Fruit fly (Drosophila melanogaster): Measurements from ENCODE around the gene CG9922.

CG9922 gene

dm6 chr3R:13999531-13999930, 36.7 kb downstream of the CG9922 start (continued):
- TF ChIP-seq CG4360 (GFP tag; IDR thresholded peaks at IDR 0.05) (no peak), vfl (GFP tag; optimal IDR thresholded peaks at IDR 0.05) (no peak), pum (GFP tag; optimal IDR thresholded peaks at IDR 0.05) (peak; percentile 44), vvl (GFP tag; IDR thresholded peaks at IDR 0.05) (peak; percentile 88), CG9727 (GFP tag; optimal IDR thresholded peaks at IDR 0.05) (peak; percentile 63), Ssrp (tag; optimal IDR thresholded peaks at IDR 0.05) (peak; percentile 32), MTF-1 (GFP tag; optimal IDR thresholded peaks at IDR 0.05; ENCODE audit: borderline replicate concordance) (peak; percentile 61), CG9609 (GFP tag; optimal IDR thresholded peaks at IDR 0.05) (no peak), sisA (GFP tag; IDR thresholded peaks at IDR 0.05) (peak; percentile 84), jumu (GFP tag; optimal IDR thresholded peaks at IDR 0.05) (peak; percentile 72), dati (GFP tag; IDR thresholded peaks at IDR 0.05) (no peak), B-H2 (GFP tag; optimal IDR thresholded peaks at IDR 0.05) (no peak), HLH3B (GFP tag; IDR thresholded peaks at IDR 0.05) (peak; percentile 78), chn (GFP tag; optimal IDR thresholded peaks at IDR 0.05) (peak; percentile 10), gsb-n (tag; optimal IDR thresholded peaks at IDR 0.05) (peak; percentile 8), gem (tag; optimal IDR thresholded peaks at IDR 0.05) (peak; percentile 67), CG14860 (GFP tag; IDR thresholded peaks at IDR 0.05; ENCODE audit: partially characterized antibody) (no peak), CG10321 (GFP tag; IDR thresholded peaks at IDR 0.05) (no peak), CG4707 (GFP tag; optimal IDR thresholded peaks at IDR 0.05) (no peak), Xbp1 (GFP tag; optimal IDR thresholded peaks at IDR 0.05) (peak; percentile 24), unpg (GFP tag; optimal IDR thresholded peaks at IDR 0.05) (peak; percentile 58), chinmo (GFP tag; IDR thresholded peaks at IDR 0.05; ENCODE audit: partially characterized antibody) (no peak), Dek (tag; optimal IDR thresholded peaks at IDR 0.05) (peak; percentile 7), Oaz (GFP tag; IDR thresholded peaks at IDR 0.05) (0 out of 2 replicates have a peak, but pooled peaks have one; percentile 17), CG14667 (GFP tag; IDR thresholded peaks at IDR 0.05) (peak; percentile 46; the same call in 1 of the 2 replicates), esg (GFP tag; conservative IDR thresholded peaks at IDR 0.05) (peak; percentile 47), CG11504 (tag; optimal IDR thresholded peaks at IDR 0.05) (peak; percentile 89), disco-r (GFP tag; optimal IDR thresholded peaks at IDR 0.05) (peak; percentile 21), ATbp (GFP tag; optimal IDR thresholded peaks at IDR 0.05) (peak; percentile 82), CG14965 (GFP tag; optimal IDR thresholded peaks at IDR 0.05; ENCODE audit: borderline replicate concordance) (peak; percentile 43), Chrac-16 (GFP tag; optimal IDR thresholded peaks at IDR 0.05) (no peak), zfh1 (GFP tag; IDR thresholded peaks at IDR 0.05) (peak; percentile 76), Spps (tag; optimal IDR thresholded peaks at IDR 0.05) (peak; percentile 7), Hmx (GFP tag; optimal IDR thresholded peaks at IDR 0.05) (peak; percentile 16), Med (GFP tag) (peak; percentile 70), bcd (GFP tag; optimal IDR thresholded peaks at IDR 0.05) (peak; percentile 70), CG18262 (tag; optimal IDR thresholded peaks at IDR 0.05) (peak; percentile 34), Drgx (GFP tag; IDR thresholded peaks at IDR 0.05) (peak; percentile 82), CG13296 (GFP tag; optimal IDR thresholded peaks at IDR 0.05) (peak; percentile 9), CG12391 (tag; optimal IDR thresholded peaks at IDR 0.05) (peak; percentile 8), HHEX (GFP tag; optimal IDR thresholded peaks at IDR 0.05) (peak; percentile 71), CG3281 (GFP tag; optimal IDR thresholded peaks at IDR 0.05) (peak; percentile 48), row (GFP tag; IDR thresholded peaks at IDR 0.05) (peak; percentile 34; the same call in 2 of the 3 replicates), CG30403 (GFP tag; optimal IDR thresholded peaks at IDR 0.05) (peak; percentile 50), btn (GFP tag; optimal IDR thresholded peaks at IDR 0.05) (peak; percentile 44), Bteb2 (GFP tag; optimal IDR thresholded peaks at IDR 0.05) (no peak), CG5953 (GFP tag; IDR thresholded peaks at IDR 0.05) (0 out of 2 replicates have a peak, but pooled peaks have one; percentile 36), CG11093 (GFP tag; IDR thresholded peaks at IDR 0.05) (0 out of 3 replicates have a peak, but pooled peaks have one; percentile 20), peb (GFP tag; IDR thresholded peaks at IDR 0.05) (peak; percentile 49; the same call in 1 of the 2 replicates), CG34422 (GFP tag; IDR thresholded peaks at IDR 0.05) (peak; percentile 69; the same call in 2 of the 3 replicates), dysf (GFP tag; IDR thresholded peaks at IDR 0.05) (peak; percentile 64; the same call in 2 of the 3 replicates)
